Worm (Caenorhabditis elegans): ENCODE results near the gene pha-4.
A peak's percentile ranks its signal among the peaks of the same experiment; 100 is the strongest.

Gene pha-4

DNA sequence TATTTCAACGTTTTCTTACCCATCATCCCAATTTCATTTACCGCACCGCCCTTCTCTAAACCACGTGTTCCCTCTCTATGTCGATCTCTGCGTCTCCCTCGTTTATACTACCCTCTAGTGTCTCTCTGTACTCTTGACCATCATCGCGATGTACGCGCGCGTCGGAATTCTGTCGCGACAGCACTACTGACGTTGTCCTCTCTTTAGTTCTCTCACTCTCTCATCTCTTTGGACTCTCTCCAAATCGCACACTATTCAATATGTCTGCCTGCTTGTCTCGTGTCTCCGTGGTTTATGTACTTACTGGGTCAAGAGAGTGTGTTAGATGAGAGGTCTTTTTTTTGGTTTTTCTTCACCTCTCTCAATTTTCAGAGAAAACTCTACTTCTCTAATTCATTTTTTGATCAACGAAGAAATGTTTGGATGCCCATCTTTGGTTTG lies 25.4 kb downstream of the pha-4 start (continued):
- TF ChIP-seq Y55F3AM.14 (GFP tag; optimal IDR thresholded peaks at IDR 0.05) (peak; percentile 84), nhr-129 (tag; optimal IDR thresholded peaks at IDR 0.05) (peak; percentile 97), sma-3 (GFP tag; optimal IDR thresholded peaks at IDR 0.05) (peak; percentile 96), ceh-16 (tag; optimal IDR thresholded peaks at IDR 0.05) (peak; percentile 66), R02D3.7 (tag; optimal IDR thresholded peaks at IDR 0.05) (no peak), nhr-25 (tag; optimal IDR thresholded peaks at IDR 0.05) (peak; percentile 94), sma-9 (GFP tag; optimal IDR thresholded peaks at IDR 0.05) (peak; percentile 97), sma-9 (tag; optimal IDR thresholded peaks at IDR 0.05) (peak; percentile 68), nhr-21 (tag; optimal IDR thresholded peaks at IDR 0.05) (peak; percentile 95), unc-39 (tag; optimal IDR thresholded peaks at IDR 0.05) (no peak), nhr-10 (tag; optimal IDR thresholded peaks at IDR 0.05) (peak; percentile 77), skn-1 (tag; optimal IDR thresholded peaks at IDR 0.05) (peak; percentile 18), nhr-12 (tag; optimal IDR thresholded peaks at IDR 0.05) (no peak), egl-27 (tag; optimal IDR thresholded peaks at IDR 0.05) (peak; percentile 98), unc-55 (GFP tag; optimal IDR thresholded peaks at IDR 0.05) (peak; percentile 96)

DNA sequence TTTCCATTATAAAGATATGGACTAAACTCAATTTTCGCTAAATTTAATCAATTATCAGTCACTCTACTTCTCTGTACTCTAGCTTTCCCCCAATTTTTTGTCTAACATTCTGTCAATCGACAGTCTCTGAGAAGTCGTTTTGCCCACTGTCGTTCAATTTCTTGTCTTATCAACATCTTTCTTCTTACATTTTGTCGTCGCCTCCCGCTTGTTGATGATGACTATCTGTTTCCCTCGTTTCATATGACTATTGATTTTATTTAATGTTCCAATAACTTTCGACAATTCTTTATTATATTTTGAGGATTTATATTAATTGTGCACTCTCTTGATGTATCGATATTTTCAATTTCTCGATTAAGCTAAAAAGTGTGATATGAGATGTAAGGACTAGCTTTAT lies 26.0 kb downstream of the pha-4 start:
- TF ChIP-seq ama-1 (optimal IDR thresholded peaks at IDR 0.05) (no peak), sma-9 (GFP tag; optimal IDR thresholded peaks at IDR 0.05) (peak; percentile 47), sma-9 (tag; optimal IDR thresholded peaks at IDR 0.05) (no peak), snpc-4 (tag; optimal IDR thresholded peaks at IDR 0.05) (no peak), fos-1 (tag; optimal IDR thresholded peaks at IDR 0.05) (peak; percentile 35), crh-2 (tag; optimal IDR thresholded peaks at IDR 0.05) (peak; percentile 40)

DNA sequence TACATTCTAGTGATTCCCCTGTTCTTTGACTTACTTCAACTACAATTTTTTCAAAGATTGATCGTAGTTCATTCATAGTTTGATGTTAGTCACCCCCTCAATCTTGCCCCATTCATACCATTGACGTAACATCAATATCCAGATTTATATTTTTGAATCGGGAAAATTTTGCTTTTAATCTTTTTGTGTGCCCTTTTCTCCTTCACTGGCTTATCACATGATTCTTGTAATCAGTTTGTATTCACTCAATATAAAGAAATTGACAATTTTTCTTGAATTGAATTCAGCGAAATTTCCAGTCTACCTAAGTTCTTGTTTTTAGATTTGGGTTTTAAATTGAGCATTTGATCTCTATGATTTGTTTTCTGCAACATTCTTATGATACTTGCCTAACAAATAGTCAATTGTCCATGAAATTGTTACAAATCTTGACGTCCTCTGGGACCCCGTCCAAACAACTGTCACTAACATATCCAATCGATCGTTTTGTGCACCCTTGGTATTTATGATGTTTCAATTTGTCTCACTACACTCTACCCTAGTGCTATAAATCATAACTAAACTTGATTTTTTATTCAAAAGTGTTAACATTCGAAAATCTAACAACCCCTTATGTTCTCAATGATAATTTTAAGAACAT lies 27.0 kb downstream of the pha-4 start:
- peak; percentile 26 for TF ChIP-seq nhr-129 (tag; optimal IDR thresholded peaks at IDR 0.05)
- peak; percentile 1 for TF ChIP-seq C34F6.9 (tag; optimal IDR thresholded peaks at IDR 0.05)
- TF ChIP-seq ztf-4 (tag; optimal IDR thresholded peaks at IDR 0.05), result peak; percentile 10
- no peak for TF ChIP-seq F13H6.1 (tag; optimal IDR thresholded peaks at IDR 0.05)
- TF ChIP-seq gmeb-1 (tag; optimal IDR thresholded peaks at IDR 0.05), result peak; percentile 15

DNA sequence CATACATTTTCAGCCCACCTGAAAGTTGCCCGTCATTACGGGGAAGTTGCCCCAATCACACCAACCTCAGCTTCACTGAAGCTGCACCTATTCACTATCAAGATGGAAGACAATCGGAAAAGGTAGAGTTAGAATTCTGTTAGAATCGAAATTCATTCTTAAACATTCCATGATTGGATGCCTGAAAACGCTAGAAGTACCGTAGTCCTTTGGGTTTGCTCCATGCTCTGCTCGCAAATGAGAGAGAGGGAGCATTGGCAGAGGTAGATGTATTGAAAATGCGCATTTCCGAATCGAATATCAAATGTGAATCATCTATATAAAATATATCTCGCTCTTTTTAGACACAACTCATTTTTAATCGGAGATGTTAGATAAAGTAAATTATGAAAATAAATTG lies 27.5 kb downstream of the pha-4 start, which contains the start of gene hif-1:
hif-1 (plus strand) TSS at position 8 of the 400 bp plus-strand sequence.
- TF ChIP-seq ztf-11 (tag; optimal IDR thresholded peaks at IDR 0.05), result no peak
- peak in 1 of 2 experiments; percentile 40 for TF ChIP-seq lsy-2 (tag; optimal IDR thresholded peaks at IDR 0.05)
- no peak for TF ChIP-seq sma-9 (GFP tag; optimal IDR thresholded peaks at IDR 0.05)
- TF ChIP-seq sma-9 (tag; optimal IDR thresholded peaks at IDR 0.05), result no peak

DNA sequence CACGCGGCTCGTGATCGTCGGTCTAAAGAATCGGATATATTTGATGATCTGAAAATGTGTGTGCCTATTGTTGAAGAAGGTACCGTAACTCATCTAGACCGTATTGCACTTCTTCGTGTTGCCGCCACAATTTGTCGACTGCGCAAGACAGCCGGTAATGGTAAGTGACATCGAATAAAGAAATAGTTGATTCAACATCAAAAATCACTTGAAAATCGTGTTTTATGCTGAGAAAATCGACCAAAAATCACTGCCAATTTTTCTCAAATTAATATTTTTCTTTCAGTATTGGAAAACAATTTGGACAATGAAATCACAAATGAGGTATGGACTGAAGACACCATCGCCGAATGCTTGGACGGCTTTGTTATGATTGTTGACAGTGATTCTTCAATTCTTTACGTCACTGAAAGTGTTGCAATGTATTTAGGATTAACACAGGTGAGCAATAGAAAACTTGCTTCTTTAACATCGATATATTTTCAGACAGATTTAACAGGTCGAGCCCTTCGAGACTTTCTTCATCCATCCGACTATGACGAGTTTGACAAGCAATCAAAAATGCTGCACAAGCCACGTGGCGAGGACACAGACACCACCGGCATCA lies 28.6 kb downstream of the pha-4 start:
- TF ChIP-seq mab-5 (tag; optimal IDR thresholded peaks at IDR 0.05) (no peak), F13H6.1 (tag; optimal IDR thresholded peaks at IDR 0.05) (no peak), lin-39 (tag; optimal IDR thresholded peaks at IDR 0.05) (no peak), nhr-21 (tag; optimal IDR thresholded peaks at IDR 0.05) (no peak), R02D3.7 (tag; optimal IDR thresholded peaks at IDR 0.05) (no peak), nhr-23 (tag; optimal IDR thresholded peaks at IDR 0.05) (no peak), elt-1 (tag; optimal IDR thresholded peaks at IDR 0.05) (no peak), ztf-4 (tag; optimal IDR thresholded peaks at IDR 0.05) (no peak), ztf-1 (GFP tag; conservative IDR thresholded peaks at IDR 0.05) (no peak)

DNA sequence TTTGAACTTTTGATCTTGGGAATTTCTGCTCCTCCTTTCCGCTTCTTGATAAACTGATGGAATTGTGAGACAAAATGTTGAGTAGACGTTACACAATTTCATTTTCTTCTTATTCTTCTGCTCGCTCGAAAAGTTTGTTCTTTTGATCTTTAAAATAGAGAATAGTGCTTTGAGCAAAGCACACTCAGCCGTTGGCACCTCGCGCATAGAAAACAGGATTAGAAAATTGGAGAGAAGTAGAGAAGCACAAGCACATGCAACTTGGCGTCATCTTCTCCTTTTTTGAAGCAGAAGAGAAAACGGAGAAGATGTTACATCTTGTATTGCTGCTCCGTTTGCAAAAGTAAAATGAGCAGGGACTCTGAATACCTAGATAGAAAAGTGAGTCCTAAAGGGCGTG lies 29.3 kb downstream of the pha-4 start:
- TF ChIP-seq nhr-12 (tag; optimal IDR thresholded peaks at IDR 0.05) (no peak), F13H6.1 (tag; optimal IDR thresholded peaks at IDR 0.05) (peak; percentile 69), unc-55 (GFP tag; optimal IDR thresholded peaks at IDR 0.05) (peak; percentile 97), Y55F3AM.14 (GFP tag; optimal IDR thresholded peaks at IDR 0.05) (no peak), nhr-129 (tag; optimal IDR thresholded peaks at IDR 0.05) (peak; percentile 82), ama-1 (optimal IDR thresholded peaks at IDR 0.05) (peak; percentile 42), crh-2 (tag; optimal IDR thresholded peaks at IDR 0.05) (peak; percentile 82), zag-1 (tag; optimal IDR thresholded peaks at IDR 0.05) (peak; percentile 91), peb-1 (tag; optimal IDR thresholded peaks at IDR 0.05) (no peak), ztf-11 (tag; optimal IDR thresholded peaks at IDR 0.05) (no peak), skn-1 (tag; optimal IDR thresholded peaks at IDR 0.05) (no peak), unc-62 (GFP tag; optimal IDR thresholded peaks at IDR 0.05) (no peak), egl-27 (tag; optimal IDR thresholded peaks at IDR 0.05) (peak; percentile 14), ztf-4 (tag; optimal IDR thresholded peaks at IDR 0.05) (peak; percentile 49), sem-4 (tag; optimal IDR thresholded peaks at IDR 0.05) (peak; percentile 85), mbf-1 (tag; optimal IDR thresholded peaks at IDR 0.05) (no peak), lin-13 (GFP tag; optimal IDR thresholded peaks at IDR 0.05) (peak; percentile 46), R02D3.7 (tag; optimal IDR thresholded peaks at IDR 0.05) (no peak), blmp-1 (tag; optimal IDR thresholded peaks at IDR 0.05; ENCODE audit: insufficient read depth) (no peak), sma-9 (GFP tag; optimal IDR thresholded peaks at IDR 0.05) (peak; percentile 84), sma-9 (tag; optimal IDR thresholded peaks at IDR 0.05) (no peak), mdl-1 (tag; optimal IDR thresholded peaks at IDR 0.05) (peak; percentile 63 to 88), nhr-6 (tag; optimal IDR thresholded peaks at IDR 0.05) (peak; percentile 44), lsy-2 (tag; optimal IDR thresholded peaks at IDR 0.05) (peak in 1 of 2 experiments; percentile 78), unc-39 (tag; optimal IDR thresholded peaks at IDR 0.05) (no peak), ceh-16 (tag; optimal IDR thresholded peaks at IDR 0.05) (no peak), fos-1 (tag; optimal IDR thresholded peaks at IDR 0.05) (peak; percentile 14), elt-1 (tag; optimal IDR thresholded peaks at IDR 0.05) (no peak)

Measured in whole organism, L2 larva.